Fruit fly (Drosophila melanogaster): ENCODE results near the gene CG10761.

DNA sequence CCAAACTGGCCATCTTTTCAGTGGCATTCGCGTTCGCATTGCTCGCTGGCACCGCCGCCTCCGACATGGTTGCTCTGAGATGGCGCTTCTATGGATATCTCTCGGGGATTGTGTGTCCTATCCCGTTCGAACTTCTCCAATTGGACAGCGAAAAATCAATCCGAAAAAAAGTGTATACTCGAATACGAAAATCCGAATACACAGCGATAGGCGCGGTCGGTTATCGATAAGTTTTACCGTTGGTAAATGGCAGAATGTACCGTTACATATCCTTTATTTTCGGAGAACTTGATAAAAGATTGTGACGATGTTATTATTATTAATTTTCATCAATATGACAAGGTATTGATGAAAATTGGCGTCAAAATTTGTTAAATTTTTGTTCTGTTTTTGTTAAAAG, 10.5 kb downstream of the CG10761 start, which contains the start of gene Gbeta5:
- TF ChIP-seq pan (optimal IDR thresholded peaks at IDR 0.05) (no peak), CG8478 (optimal IDR thresholded peaks at IDR 0.05) (no peak), psq (optimal IDR thresholded peaks at IDR 0.05) (no peak), usp (GFP tag; optimal IDR thresholded peaks at IDR 0.05) (no peak), EcR (GFP tag; optimal IDR thresholded peaks at IDR 0.05) (no peak), Dll (optimal IDR thresholded peaks at IDR 0.05) (no peak)
